Fruit fly (Drosophila melanogaster): ENCODE measurements around the gene Sf3b6.

Sf3b6 gene

dm6 chr3L:6192822-6193555 is at the start of gene Sf3b6, which contains the start of gene Tnpo:
Sf3b6 (minus strand) TSS chr3L:6193179.
Tnpo (plus strand) TSS chr3L:6193480.
- peak; percentile 77 for TF ChIP-seq CG17801 (GFP tag; optimal IDR thresholded peaks at IDR 0.05; ENCODE audit: partially characterized antibody)

dm6 chr3L:6239968-6240367 is 47.0 kb upstream of the Sf3b6 start, which contains the start of gene CG10226:
CG10226 (minus strand) TSS chr3L:6240068.
- TF ChIP-seq CG17801 (GFP tag; optimal IDR thresholded peaks at IDR 0.05; ENCODE audit: partially characterized antibody): no peak

- no peak for TF ChIP-seq CG17801 (GFP tag; optimal IDR thresholded peaks at IDR 0.05; ENCODE audit: partially characterized antibody)
These were observed 41.1 kb upstream of the Sf3b6 start, which contains the start of gene CG42714 for dm6 chr3L:6234035-6234434. CG42714 (minus strand) TSS chr3L:6234056.

dm6 chr3L:6233281-6233680 is 40.3 kb upstream of the Sf3b6 start, which contains the start of gene BG642312:
BG642312 (minus strand) TSS chr3L:6233381.
- no peak for TF ChIP-seq CG17801 (GFP tag; optimal IDR thresholded peaks at IDR 0.05; ENCODE audit: partially characterized antibody)

- no peak for TF ChIP-seq CG17801 (GFP tag; optimal IDR thresholded peaks at IDR 0.05; ENCODE audit: partially characterized antibody)
These were observed 39.3 kb upstream of the Sf3b6 start, which contains the start of gene CG13299 for dm6 chr3L:6232261-6232660. CG13299 (minus strand) TSS chr3L:6232361.

dm6 chr3L:6220187-6220586 is 27.2 kb upstream of the Sf3b6 start, which contains the start of gene CG33946:
CG33946 (plus strand) TSS chr3L:6220578.
- TF ChIP-seq CG17801 (GFP tag; optimal IDR thresholded peaks at IDR 0.05; ENCODE audit: partially characterized antibody): peak; percentile 58

dm6 chr3L:6218517-6219155 is 25.7 kb upstream of the Sf3b6 start:
- TF ChIP-seq CG17801 (GFP tag; optimal IDR thresholded peaks at IDR 0.05; ENCODE audit: partially characterized antibody): no peak

- TF ChIP-seq CG17801 (GFP tag; optimal IDR thresholded peaks at IDR 0.05; ENCODE audit: partially characterized antibody): no peak
These were observed 24.8 kb upstream of the Sf3b6 start, which contains the start of gene LanA for dm6 chr3L:6217806-6218205. LanA (minus strand) TSS chr3L:6218022.

dm6 chr3L:6217212-6217611 is 24.2 kb upstream of the Sf3b6 start:
- no peak for TF ChIP-seq CG17801 (GFP tag; optimal IDR thresholded peaks at IDR 0.05; ENCODE audit: partially characterized antibody)

dm6 chr3L:6216787-6217078 is 23.8 kb upstream of the Sf3b6 start:
- TF ChIP-seq CG17801 (GFP tag; optimal IDR thresholded peaks at IDR 0.05; ENCODE audit: partially characterized antibody): no peak

dm6 chr3L:6215976-6216786 is 23.2 kb upstream of the Sf3b6 start:
- TF ChIP-seq CG17801 (GFP tag; optimal IDR thresholded peaks at IDR 0.05; ENCODE audit: partially characterized antibody): no peak

- TF ChIP-seq CG17801 (GFP tag; optimal IDR thresholded peaks at IDR 0.05; ENCODE audit: partially characterized antibody): no peak
These were observed 7.2 kb upstream of the Sf3b6 start, which contains the start of gene CG8219 for dm6 chr3L:6200173-6200572. CG8219 (plus strand) TSS chr3L:6200473.

- TF ChIP-seq CG17801 (GFP tag; optimal IDR thresholded peaks at IDR 0.05; ENCODE audit: partially characterized antibody): no peak
These were observed 656 bp upstream of the Sf3b6 start for dm6 chr3L:6193556-6194114.

- peak; percentile 63 for TF ChIP-seq CG17801 (GFP tag; optimal IDR thresholded peaks at IDR 0.05; ENCODE audit: partially characterized antibody)
These were observed 3.7 kb downstream of the Sf3b6 start, which contains the start of the genes D19A and CG7386 for dm6 chr3L:6188995-6189927. D19A (minus strand) TSS chr3L:6189123. CG7386 (plus strand) TSS chr3L:6189745.
